Worm (Caenorhabditis elegans) whole organism, late embryonic: Measurements from ENCODE around the gene srsx-22.

ENCODE experiments used
- ama-1 ChIP-seq: fragments of 150-350 bp; optimal IDR thresholded peaks from 2 replicates; lab custom pipeline; 2014
- hlh-15 ChIP-seq: sonication (generic microtip); optimal IDR thresholded peaks from 2 replicates; lab custom pipeline; 2016; ENCODE audit warnings: missing genetic modification characterization, missing compliant biosample characterization
- pag-3 ChIP-seq: sonication (generic microtip); optimal IDR thresholded peaks from 2 replicates; lab custom pipeline; 2016; ENCODE audit warnings: missing compliant biosample characterization, missing genetic modification characterization, borderline replicate concordance
- sox-4 ChIP-seq: sonication (generic microtip); optimal IDR thresholded peaks from 2 replicates; lab custom pipeline; 2017; ENCODE audit warnings: mild to moderate bottlenecking, missing genetic modification characterization, inconsistent platforms, missing compliant biosample characterization
- unc-55 ChIP-seq: sonication (generic microtip); optimal IDR thresholded peaks from 2 replicates; lab custom pipeline; 2017; ENCODE audit warnings: missing biosample characterization, missing genetic modification reagents, missing genetic modification characterization
- unc-86 ChIP-seq: sonication (generic microtip); optimal IDR thresholded peaks from 2 replicates; lab custom pipeline; 2016; ENCODE audit warnings: missing genetic modification characterization, missing compliant biosample characterization

DNA sequence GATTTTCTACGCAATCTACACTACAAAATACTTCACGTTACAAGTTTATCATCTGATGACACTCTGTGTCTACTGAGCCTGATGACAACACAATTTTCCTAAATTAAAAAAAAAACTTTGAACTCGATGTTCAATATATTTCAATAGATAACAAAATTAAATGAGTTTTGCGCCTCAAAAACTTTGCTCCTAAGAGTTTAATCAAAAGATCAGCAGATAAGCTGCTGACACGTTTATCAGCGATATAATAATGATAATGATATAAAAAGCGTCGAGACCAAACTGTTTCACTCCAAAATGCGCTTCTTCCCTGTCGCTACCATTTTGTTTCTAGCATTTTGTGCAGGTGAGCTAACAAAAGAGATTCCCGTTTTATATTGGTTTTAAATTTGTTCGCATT, 43.8 kb upstream of the srsx-22 start, which contains the start of gene clec-218:
- no peak for TF ChIP-seq unc-55 (GFP tag; lab: Kevin White, UChicago)
- TF ChIP-seq unc-86 (tag; lab: Kevin White, UChicago): no peak
- no peak for TF ChIP-seq pag-3 (tag; lab: Kevin White, UChicago)
- TF ChIP-seq sox-4 (tag; lab: Kevin White, UChicago): no peak
- no peak for TF ChIP-seq ama-1 (lab: Kevin White, UChicago)
- TF ChIP-seq hlh-15 (tag; lab: Kevin White, UChicago): no peak
